Fruit fly (Drosophila melanogaster) whole organism, adult: ENCODE results near the gene CG7071.
A peak's percentile ranks its signal among the peaks of the same experiment; 100 is the strongest.

Experiments used
- CG11617 ChIP-seq: fragments of 200-800 bp; sonication (Bioruptor generic); optimal IDR thresholded peaks from 2 replicates; lab custom pipeline; 2017; ENCODE audit warnings: mild to moderate bottlenecking, missing biosample characterization, missing genetic modification reagents, missing genetic modification characterization
- CG12768 ChIP-seq: fragments of 200-800 bp; sonication (Bioruptor generic); optimal IDR thresholded peaks from 2 replicates; lab custom pipeline; 2017; ENCODE audit warnings: missing biosample characterization, missing genetic modification characterization, mild to moderate bottlenecking, moderate library complexity, missing genetic modification reagents
- CG14711 ChIP-seq: fragments of 200-800 bp; sonication (Bioruptor generic); optimal IDR thresholded peaks from 2 replicates; lab custom pipeline; 2018; ENCODE audit warnings: missing biosample characterization, mild to moderate bottlenecking, missing genetic modification characterization, moderate library complexity
- CG1620 ChIP-seq: fragments of 200-800 bp; sonication (Bioruptor generic); optimal IDR thresholded peaks from 2 replicates; lab custom pipeline; 2016; ENCODE audit warnings: missing biosample characterization, missing genetic modification characterization
- CG33017 ChIP-seq: fragments of 200-800 bp; sonication (Bioruptor generic); optimal IDR thresholded peaks from 2 replicates; lab custom pipeline; 2018; ENCODE audit warnings: missing biosample characterization, mild to moderate bottlenecking, missing genetic modification characterization, moderate library complexity
- CG5204 ChIP-seq: fragments of 200-800 bp; sonication (Bioruptor generic); optimal IDR thresholded peaks from 2 replicates; lab custom pipeline; 2016; ENCODE audit warnings: missing biosample characterization, missing genetic modification characterization
- CG7045 ChIP-seq: fragments of 200-800 bp; sonication (Bioruptor generic); optimal IDR thresholded peaks from 2 replicates; lab custom pipeline; 2017; ENCODE audit warnings: missing biosample characterization, mild to moderate bottlenecking, missing genetic modification characterization
- CG7101 ChIP-seq: fragments of 200-800 bp; sonication (Bioruptor generic); optimal IDR thresholded peaks from 2 replicates; lab custom pipeline; 2018; ENCODE audit warnings: missing biosample characterization, mild to moderate bottlenecking, missing genetic modification characterization, moderate library complexity
- Clk ChIP-seq: fragments of 200-800 bp; sonication (Bioruptor generic); optimal IDR thresholded peaks from 2 replicates; lab custom pipeline; 2017; ENCODE audit warnings: missing biosample characterization, missing genetic modification characterization
- Crg-1 ChIP-seq: fragments of 200-800 bp; sonication (Bioruptor generic); optimal IDR thresholded peaks from 2 replicates; lab custom pipeline; 2016; ENCODE audit warnings: missing biosample characterization, missing genetic modification characterization
- Hr96 ChIP-seq: fragments of 200-800 bp; sonication (Bioruptor generic); optimal IDR thresholded peaks from 2 replicates; lab custom pipeline; 2016; ENCODE audit warnings: missing biosample characterization, missing genetic modification characterization
- Mnt ChIP-seq: fragments of 200-800 bp; sonication (Bioruptor generic); optimal IDR thresholded peaks from 2 replicates; lab custom pipeline; 2016; ENCODE audit warnings: missing biosample characterization, mild to moderate bottlenecking, missing genetic modification characterization
- bab1 ChIP-seq: fragments of 200-800 bp; sonication (Bioruptor generic); optimal IDR thresholded peaks from 3 replicates; lab custom pipeline; 2019; ENCODE audit warnings: missing biosample characterization, mild to moderate bottlenecking, missing genetic modification characterization, moderate library complexity
- cic ChIP-seq: fragments of 200-800 bp; sonication (Bioruptor generic); optimal IDR thresholded peaks from 2 replicates; lab custom pipeline; 2017; ENCODE audit warnings: missing biosample characterization, mild to moderate bottlenecking, missing genetic modification characterization, moderate library complexity
- cnc ChIP-seq, 2 experiments: fragments of >200 bp; optimal IDR thresholded peaks; 2 replicates each; lab custom pipeline; 2017
- kay ChIP-seq: fragments of 200-800 bp; sonication (Bioruptor generic); peaks from one replicate; lab custom pipeline; 2016; ENCODE audit warnings: missing biosample characterization, missing genetic modification characterization, borderline replicate concordance
- ovo ChIP-seq: fragments of 200-800 bp; sonication (Bioruptor generic); optimal IDR thresholded peaks from 2 replicates; lab custom pipeline; 2016; ENCODE audit warnings: missing biosample characterization, missing genetic modification characterization
- pad ChIP-seq: fragments of 200-800 bp; sonication (Bioruptor generic); optimal IDR thresholded peaks from 3 replicates; lab custom pipeline; 2017; ENCODE audit warnings: missing biosample characterization, missing genetic modification characterization, mild to moderate bottlenecking, moderate library complexity, missing genetic modification reagents
- tj ChIP-seq: fragments of 200-800 bp; sonication (Bioruptor generic); optimal IDR thresholded peaks from 3 replicates; lab custom pipeline; 2017; ENCODE audit warnings: missing biosample characterization, mild to moderate bottlenecking, missing genetic modification characterization, moderate library complexity
- toe ChIP-seq: fragments of 200-800 bp; sonication (Bioruptor generic); optimal IDR thresholded peaks from 2 replicates; lab custom pipeline; 2016; ENCODE audit warnings: missing biosample characterization, missing genetic modification characterization

Gene CG7071

dm6 chr3R:22342708-22343107 lies 19.7 kb upstream of the CG7071 start:
- TF ChIP-seq CG7101 (tag; lab: Kevin White, UChicago): no peak

DNA sequence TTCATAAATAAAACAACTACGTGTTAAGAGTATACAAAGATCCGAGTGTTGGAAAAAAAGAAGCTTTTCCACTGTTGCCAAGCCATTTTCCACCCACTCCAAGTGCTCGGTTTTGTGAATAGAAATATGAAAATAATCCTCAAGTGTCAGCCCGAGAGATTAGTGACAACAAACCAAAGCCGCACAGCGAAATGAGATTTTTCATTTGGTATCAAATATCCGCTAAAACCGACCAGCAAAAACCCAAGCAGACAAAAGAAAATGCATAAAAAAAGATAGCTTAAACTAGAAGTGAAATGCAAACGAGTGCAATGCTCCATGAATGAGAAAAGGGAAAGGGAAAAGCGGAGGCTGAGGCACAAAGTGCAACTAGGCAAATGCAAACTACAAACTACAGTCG lies 11.0 kb upstream of the CG7071 start, which contains the start of gene rdhB:
rdhB (plus strand) TSS at position 301 of the 400 bp plus-strand sequence.
- TF ChIP-seq CG7101 (tag; lab: Kevin White, UChicago) (no peak), ovo (GFP tag; lab: Kevin White, UChicago) (no peak), Hr96 (GFP tag; lab: Kevin White, UChicago) (no peak), CG11617 (GFP tag; lab: Kevin White, UChicago) (no peak), Crg-1 (GFP tag; lab: Kevin White, UChicago) (no peak), cic (no peak), pad (GFP tag; lab: Kevin White, UChicago) (no peak), Clk (GFP tag; lab: Kevin White, UChicago) (no peak), CG5204 (GFP tag; lab: Kevin White, UChicago) (no peak), CG12768 (GFP tag; lab: Kevin White, UChicago) (no peak), CG14711 (no peak), kay (GFP tag; lab: Kevin White, UChicago) (no peak), tj (no peak), cnc (optimal IDR thresholded peaks at IDR 0.05; lab: Kevin White, UChicago) (no peak), CG1620 (GFP tag; lab: Kevin White, UChicago) (no peak), bab1 (GFP tag; lab: Kevin White, UChicago) (no peak), Mnt (GFP tag; lab: Kevin White, UChicago) (no peak), toe (GFP tag; lab: Kevin White, UChicago) (no peak)

- TF ChIP-seq cnc (optimal IDR thresholded peaks at IDR 0.05; lab: Kevin White, UChicago): no peak
- TF ChIP-seq kay (GFP tag; lab: Kevin White, UChicago): no peak
- peak; percentile 58 for TF ChIP-seq CG1620 (GFP tag; lab: Kevin White, UChicago)
- TF ChIP-seq CG5204 (GFP tag; lab: Kevin White, UChicago): no peak
- peak; percentile 36 for TF ChIP-seq Mnt (GFP tag; lab: Kevin White, UChicago)
- TF ChIP-seq Crg-1 (GFP tag; lab: Kevin White, UChicago): peak; percentile 18
- TF ChIP-seq bab1 (GFP tag; lab: Kevin White, UChicago): peak; percentile 46
- TF ChIP-seq pad (GFP tag; lab: Kevin White, UChicago): peak; percentile 26
- TF ChIP-seq tj: no peak
- TF ChIP-seq ovo (GFP tag; lab: Kevin White, UChicago): no peak
- TF ChIP-seq CG12768 (GFP tag; lab: Kevin White, UChicago): peak; percentile 47
- no peak for TF ChIP-seq CG7045 (GFP tag; lab: Kevin White, UChicago)
- no peak for TF ChIP-seq toe (GFP tag; lab: Kevin White, UChicago)
- no peak for TF ChIP-seq CG33017 (tag; lab: Kevin White, UChicago)
- TF ChIP-seq CG7101 (tag; lab: Kevin White, UChicago): peak; percentile 13
- TF ChIP-seq CG11617 (GFP tag; lab: Kevin White, UChicago): peak; percentile 21
- no peak for TF ChIP-seq CG14711
- peak; percentile 61 for TF ChIP-seq cic
- peak; percentile 21 for TF ChIP-seq Clk (GFP tag; lab: Kevin White, UChicago)
- TF ChIP-seq Hr96 (GFP tag; lab: Kevin White, UChicago): no peak
Measured at dm6 chr3R:22356464-22357410, 5.7 kb upstream of the CG7071 start, which contains the start of gene Sar1. Sar1 (plus strand) TSS chr3R:22356685.

DNA sequence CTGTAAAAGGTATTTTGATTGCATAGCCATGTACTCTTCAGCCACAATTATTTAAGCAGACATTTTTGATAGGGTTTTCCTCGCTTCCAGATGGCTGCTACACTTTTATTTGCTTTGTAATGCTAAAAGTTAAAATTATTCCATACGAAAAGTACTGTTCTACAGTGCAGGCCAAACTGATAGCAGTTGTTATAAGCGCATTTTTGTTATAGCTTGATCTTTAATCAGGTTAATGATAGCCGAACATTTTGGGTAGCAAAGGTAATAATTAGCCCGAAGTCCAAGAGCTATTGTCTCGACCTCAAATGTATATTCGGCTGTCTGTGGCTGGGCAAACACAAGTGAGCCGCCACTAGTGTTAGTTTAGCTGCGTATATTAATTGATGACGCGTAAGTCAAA lies 4.5 kb upstream of the CG7071 start:
- TF ChIP-seq tj: no peak
- TF ChIP-seq CG33017 (tag; lab: Kevin White, UChicago): no peak
- no peak for TF ChIP-seq CG11617 (GFP tag; lab: Kevin White, UChicago)
- no peak for TF ChIP-seq ovo (GFP tag; lab: Kevin White, UChicago)
- TF ChIP-seq Hr96 (GFP tag; lab: Kevin White, UChicago): no peak
- no peak for TF ChIP-seq cnc (optimal IDR thresholded peaks at IDR 0.05; lab: Kevin White, UChicago)
- no peak for TF ChIP-seq CG7045 (GFP tag; lab: Kevin White, UChicago)
- no peak for TF ChIP-seq CG14711
- no peak for TF ChIP-seq CG12768 (GFP tag; lab: Kevin White, UChicago)

DNA sequence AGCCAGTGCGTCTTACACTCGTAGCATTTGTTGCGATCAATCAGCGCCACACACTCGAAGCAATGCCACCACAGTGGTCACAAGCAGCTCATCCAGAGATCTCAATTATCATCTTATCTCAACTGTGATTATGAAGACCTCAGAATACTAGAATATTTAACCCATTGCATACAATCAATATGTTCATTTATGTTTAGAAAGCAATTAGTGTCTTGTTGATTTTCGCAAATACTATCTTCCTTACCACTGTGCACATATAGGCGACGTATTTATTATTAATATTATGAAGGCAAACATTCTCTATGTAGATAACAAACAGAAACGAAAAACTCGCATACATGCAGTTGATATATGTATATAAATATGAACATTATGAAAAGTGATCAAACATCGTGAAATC lies 3.6 kb upstream of the CG7071 start:
- TF ChIP-seq kay (GFP tag; lab: Kevin White, UChicago) (no peak), pad (GFP tag; lab: Kevin White, UChicago) (peak; percentile 30), bab1 (GFP tag; lab: Kevin White, UChicago) (no peak), CG7101 (tag; lab: Kevin White, UChicago) (peak; percentile 80), Mnt (GFP tag; lab: Kevin White, UChicago) (peak; percentile 15), CG5204 (GFP tag; lab: Kevin White, UChicago) (no peak), CG33017 (tag; lab: Kevin White, UChicago) (peak; percentile 79), tj (peak; percentile 33), CG7045 (GFP tag; lab: Kevin White, UChicago) (peak; percentile 55), cic (peak; percentile 29), CG1620 (GFP tag; lab: Kevin White, UChicago) (no peak), toe (GFP tag; lab: Kevin White, UChicago) (peak; percentile 7), CG12768 (GFP tag; lab: Kevin White, UChicago) (peak; percentile 79), Crg-1 (GFP tag; lab: Kevin White, UChicago) (no peak), Clk (GFP tag; lab: Kevin White, UChicago) (no peak), cnc (optimal IDR thresholded peaks at IDR 0.05; lab: Kevin White, UChicago) (no peak), CG11617 (GFP tag; lab: Kevin White, UChicago) (peak; percentile 63), CG14711 (peak; percentile 76), ovo (GFP tag; lab: Kevin White, UChicago) (no peak), Hr96 (GFP tag; lab: Kevin White, UChicago) (peak; percentile 26)
